Worm (Caenorhabditis elegans) whole organism, L4 larva: ENCODE results near the gene sqv-1.

Experiments
- lin-15B ChIP-seq: fragments of 150-350 bp; sonication (generic microtip); optimal IDR thresholded peaks from 3 replicates; lab custom pipeline; 2014; ENCODE audit warnings: missing biosample characterization, missing genetic modification characterization
- lin-39 ChIP-seq: fragments of 150-350 bp; optimal IDR thresholded peaks from 2 replicates; lab custom pipeline; 2014; ENCODE audit warnings: missing biosample characterization, missing genetic modification reagents, missing genetic modification characterization
- nhr-76 ChIP-seq: fragments of 150-350 bp; optimal IDR thresholded peaks from 2 replicates; lab custom pipeline; 2014; ENCODE audit warnings: missing biosample characterization, missing genetic modification characterization
- unc-39 ChIP-seq: sonication (generic microtip); optimal IDR thresholded peaks from 2 replicates; lab custom pipeline; 2017; ENCODE audit warnings: missing biosample characterization, missing genetic modification characterization
- zfp-3 ChIP-seq: fragments of 200-800 bp; sonication (Bioruptor generic); conservative IDR thresholded peaks from 2 replicates; pipeline ENCODE4 v1.3.6; 2022; ENCODE audit warnings: missing genetic modification reagents, missing genetic modification characterization, missing compliant biosample characterization

DNA sequence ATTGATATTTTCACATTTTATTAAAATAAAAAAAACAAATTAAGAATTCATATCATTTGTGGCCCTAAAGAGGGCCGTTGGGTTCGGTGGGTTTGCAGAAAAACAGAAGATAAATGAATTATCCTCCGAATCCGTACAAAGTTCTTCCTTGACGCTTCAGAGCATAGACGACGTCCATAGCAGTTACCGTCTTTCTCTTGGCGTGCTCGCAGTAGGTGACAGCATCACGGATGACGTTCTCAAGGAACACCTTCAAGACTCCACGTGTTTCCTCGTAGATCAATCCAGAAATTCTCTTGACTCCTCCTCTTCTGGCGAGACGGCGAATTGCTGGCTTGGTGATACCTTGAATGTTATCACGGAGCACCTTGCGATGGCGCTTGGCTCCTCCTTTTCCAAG lies 27.4 kb upstream of the sqv-1 start:
- no peak for TF ChIP-seq unc-39
- TF ChIP-seq zfp-3 (GFP tag; lab: Robert Waterston, UW), result no peak
- no peak for TF ChIP-seq lin-39 (tag; lab: Kevin White, UChicago)
- no peak for TF ChIP-seq lin-15B
- TF ChIP-seq nhr-76, result no peak
